Worm (Caenorhabditis elegans): Measurements from ENCODE around the gene C50D2.6.

C50D2.6 gene

ce11 chrII:105327-105882 lies 21.2 kb downstream of the C50D2.6 start:
- TF ChIP-seq egl-27 (tag; optimal IDR thresholded peaks at IDR 0.05) (no peak), pqm-1 (tag; optimal IDR thresholded peaks at IDR 0.05) (no peak), efl-3 (GFP tag; optimal IDR thresholded peaks at IDR 0.05) (no peak), unc-30 (tag; optimal IDR thresholded peaks at IDR 0.05) (no peak), efl-1 (optimal IDR thresholded peaks at IDR 0.05) (no peak), efl-1 (GFP tag; optimal IDR thresholded peaks at IDR 0.05 in 1 of 2) (peak in 1 of 2 experiments; percentile 34), Y116A8C.19 (tag; optimal IDR thresholded peaks at IDR 0.05; ENCODE audit: borderline replicate concordance) (no peak), nhr-71 (tag; optimal IDR thresholded peaks at IDR 0.05) (no peak)

DNA sequence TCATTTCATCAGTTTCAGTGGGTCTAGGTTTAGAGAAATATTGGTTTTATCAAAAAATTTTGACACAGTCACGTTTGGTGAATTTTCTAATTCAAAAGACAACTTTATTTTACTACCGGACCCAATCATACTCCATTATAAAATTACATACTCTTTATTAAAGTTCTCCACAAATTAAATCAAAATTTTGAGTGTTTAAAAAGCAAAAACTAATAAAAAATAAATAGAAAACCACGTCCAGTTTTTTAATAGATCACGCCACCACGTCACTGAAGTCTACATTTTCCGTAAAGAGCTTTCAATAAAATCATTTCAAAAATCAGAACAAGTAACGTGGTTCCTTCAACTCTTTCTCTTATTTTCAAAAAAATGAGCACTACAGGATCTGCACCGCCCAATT lies 21.7 kb downstream of the C50D2.6 start, which contains the start of gene txt-1:
TSS of gene txt-1 (plus strand) at position 301 of the 400 bp plus-strand sequence.
- TF ChIP-seq jun-1 (tag; optimal IDR thresholded peaks at IDR 0.05) (no peak), ces-1 (GFP tag; optimal IDR thresholded peaks at IDR 0.05) (no peak), zip-4 (GFP tag; optimal IDR thresholded peaks at IDR 0.05) (no peak)

DNA sequence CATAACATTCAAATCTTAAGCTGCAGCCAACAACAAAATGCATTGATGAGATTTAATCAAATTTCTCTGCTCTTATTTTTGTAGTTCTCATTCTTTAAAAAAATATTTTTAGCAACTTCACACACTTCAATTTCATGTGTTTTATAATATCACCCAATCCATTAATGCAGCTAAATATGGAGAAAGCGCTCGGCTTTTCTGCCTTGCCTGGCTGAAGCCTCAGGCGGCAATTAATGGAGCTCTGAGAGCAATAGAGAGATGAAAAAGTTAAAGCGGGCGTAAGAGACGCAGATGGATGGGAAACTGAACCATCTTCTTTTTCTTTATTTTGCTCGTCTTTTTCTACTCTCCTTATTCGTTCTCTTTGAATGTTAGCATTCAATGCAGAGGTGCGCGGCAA lies 23.5 kb downstream of the C50D2.6 start:
- peak; percentile 42 for TF ChIP-seq lin-14 (GFP tag; optimal IDR thresholded peaks at IDR 0.05)
- TF ChIP-seq rnt-1 (tag; optimal IDR thresholded peaks at IDR 0.05), result no peak

DNA sequence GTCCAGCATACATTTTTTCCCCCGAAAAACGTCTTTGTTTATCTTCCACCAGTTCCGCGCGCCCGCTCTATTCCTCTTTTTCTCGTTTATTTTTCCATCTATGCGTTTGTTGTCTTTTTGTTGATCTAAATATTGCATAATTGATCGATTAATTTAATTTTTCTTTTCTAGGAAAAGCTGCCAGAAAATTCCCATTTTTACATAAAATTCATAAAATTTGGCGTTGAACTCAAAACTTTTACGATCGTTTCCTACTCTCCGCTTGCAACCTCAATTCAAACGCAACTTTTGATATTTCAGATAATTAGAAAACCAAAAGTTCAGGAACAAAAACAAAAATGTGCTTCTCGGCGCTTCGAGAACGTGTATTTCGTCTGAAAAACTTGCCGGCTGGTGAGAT lies 24.6 kb downstream of the C50D2.6 start, which contains the start of gene C50D2.2:
TSS of gene C50D2.2 (plus strand) at position 301 of the 400 bp plus-strand sequence.
- TF ChIP-seq unc-130 (tag; optimal IDR thresholded peaks at IDR 0.05) (no peak), unc-86 (tag; optimal IDR thresholded peaks at IDR 0.05) (no peak), lin-15B (tag; optimal IDR thresholded peaks at IDR 0.05) (no peak), lin-13 (GFP tag; optimal IDR thresholded peaks at IDR 0.05) (no peak), hpl-2 (GFP tag; optimal IDR thresholded peaks at IDR 0.05) (no peak), ets-5 (GFP tag; IDR thresholded peaks at IDR 0.05) (no peak), swsn-7 (tag; optimal IDR thresholded peaks at IDR 0.05) (no peak), zag-1 (tag; optimal IDR thresholded peaks at IDR 0.05) (no peak), tlp-1 (tag; optimal IDR thresholded peaks at IDR 0.05) (no peak), pax-3 (tag; optimal IDR thresholded peaks at IDR 0.05) (no peak), dpl-1 (GFP tag; optimal IDR thresholded peaks at IDR 0.05) (no peak), egl-13 (tag; optimal IDR thresholded peaks at IDR 0.05) (no peak), mab-9 (GFP tag; IDR thresholded peaks at IDR 0.05) (no peak), jun-1 (tag; optimal IDR thresholded peaks at IDR 0.05) (no peak), mdl-1 (tag; optimal IDR thresholded peaks at IDR 0.05) (no peak)

DNA sequence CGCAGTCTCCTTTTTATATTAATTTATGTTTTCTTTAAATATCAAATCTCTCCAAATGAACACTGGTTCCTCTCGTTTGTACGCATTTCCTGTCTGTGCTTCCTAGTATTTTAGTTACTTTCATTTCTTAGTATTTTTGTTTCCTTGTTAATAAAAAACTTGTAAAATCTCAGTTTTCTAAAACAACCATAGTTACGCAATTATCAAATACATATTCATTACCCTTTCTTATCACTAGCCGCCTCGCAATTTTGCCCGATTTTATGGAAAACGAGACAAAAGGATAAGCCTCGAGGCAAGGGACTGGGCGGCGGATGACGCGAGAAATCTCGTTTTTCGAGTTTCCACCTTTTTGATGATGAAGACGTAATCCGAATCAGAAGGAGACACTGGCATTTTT lies 27.0 kb downstream of the C50D2.6 start, which contains the start of gene C50D2.1:
TSS of gene C50D2.1 (plus strand) at position 301 of the 400 bp plus-strand sequence.
- TF ChIP-seq ztf-4 (tag; optimal IDR thresholded peaks at IDR 0.05), result no peak
- TF ChIP-seq hlh-17 (GFP tag; optimal IDR thresholded peaks at IDR 0.05; ENCODE audit: borderline replicate concordance), result no peak
- no peak for TF ChIP-seq ceh-88 (GFP tag; IDR thresholded peaks at IDR 0.05)
- TF ChIP-seq skn-1 (tag; optimal IDR thresholded peaks at IDR 0.05), result no peak
- TF ChIP-seq F16B12.6 (tag; optimal IDR thresholded peaks at IDR 0.05), result no peak
- TF ChIP-seq lin-14 (GFP tag; optimal IDR thresholded peaks at IDR 0.05), result no peak
- TF ChIP-seq C34B4.2 (tag; optimal IDR thresholded peaks at IDR 0.05), result no peak
- no peak for TF ChIP-seq unc-98 (GFP tag; IDR thresholded peaks at IDR 0.05)
- TF ChIP-seq snu-23 (GFP tag; optimal IDR thresholded peaks at IDR 0.05), result no peak

Data from whole organism, L1 larva.